Worm (Caenorhabditis elegans) whole organism, L1 larva: ENCODE measurements around the gene cgt-1.

Source experiments
- C04F5.9 ChIP-seq: sonication (generic microtip); optimal IDR thresholded peaks from 2 replicates; lab custom pipeline; 2016; ENCODE audit warnings: missing genetic modification characterization, missing compliant biosample characterization
- aha-1 ChIP-seq: fragments of 150-350 bp; optimal IDR thresholded peaks from 2 replicates; lab custom pipeline; 2014; ENCODE audit warnings: missing biosample characterization, missing genetic modification characterization
- ceh-88 ChIP-seq: fragments of 200-800 bp; sonication (Bioruptor generic); IDR thresholded peaks from 2 replicates; pipeline ENCODE4 v1.3.6; 2022; ENCODE audit warnings: missing genetic modification characterization, missing compliant biosample characterization
- elt-2 ChIP-seq: sonication (generic microtip); optimal IDR thresholded peaks from 2 replicates; lab custom pipeline; 2016; ENCODE audit warnings: missing genetic modification characterization, mild to moderate bottlenecking, inconsistent platforms, missing compliant biosample characterization, missing genetic modification reagents
- ets-5 ChIP-seq: fragments of 200-800 bp; sonication (Bioruptor generic); IDR thresholded peaks from 2 replicates; pipeline ENCODE4 v1.3.6; 2022; ENCODE audit warnings: missing genetic modification characterization, missing compliant biosample characterization
- lin-39 ChIP-seq: fragments of 150-350 bp; optimal IDR thresholded peaks from 2 replicates; lab custom pipeline; 2014; ENCODE audit warnings: missing biosample characterization, missing genetic modification reagents, missing genetic modification characterization
- mab-9 ChIP-seq: fragments of 200-800 bp; sonication (Bioruptor generic); IDR thresholded peaks from 2 replicates; pipeline ENCODE4 v1.3.6; 2022; ENCODE audit warnings: missing genetic modification reagents, missing genetic modification characterization, missing compliant biosample characterization
- nhr-77 ChIP-seq: fragments of 150-350 bp; optimal IDR thresholded peaks from 2 replicates; lab custom pipeline; 2014; ENCODE audit warnings: missing biosample characterization, missing genetic modification characterization
- snpc-4 ChIP-seq: fragments of 150-350 bp; optimal IDR thresholded peaks from 2 replicates; lab custom pipeline; 2014; ENCODE audit warnings: missing biosample characterization, missing genetic modification characterization
- swsn-7 ChIP-seq: sonication (generic microtip); optimal IDR thresholded peaks from 2 replicates; lab custom pipeline; 2016; ENCODE audit warnings: missing genetic modification characterization, missing compliant biosample characterization
- unc-130 ChIP-seq: fragments of 150-350 bp; optimal IDR thresholded peaks from 2 replicates; lab custom pipeline; 2017; ENCODE audit warnings: missing biosample characterization, missing genetic modification characterization, inconsistent platforms
- unc-62 ChIP-seq: fragments of 150-350 bp; optimal IDR thresholded peaks from 2 replicates; lab custom pipeline; 2014; ENCODE audit warnings: missing biosample characterization, missing genetic modification reagents, missing genetic modification characterization

- TF ChIP-seq C04F5.9 (tag; lab: Kevin White, UChicago) (no peak), ceh-88 (no peak), nhr-77 (tag; lab: Kevin White, UChicago) (no peak), elt-2 (tag; lab: Kevin White, UChicago) (no peak), mab-9 (no peak), aha-1 (tag; lab: Kevin White, UChicago) (no peak), unc-130 (tag; lab: Kevin White, UChicago) (no peak), ets-5 (GFP tag; lab: Robert Waterston, UW) (no peak), swsn-7 (tag; lab: Kevin White, UChicago) (no peak), snpc-4 (tag; lab: Kevin White, UChicago) (no peak), lin-39 (tag; lab: Kevin White, UChicago) (no peak), unc-62 (GFP tag; lab: Kevin White, UChicago) (no peak)
Observed at ce11 chrV:15915307-15915706, 26.7 kb upstream of the cgt-1 start.
